Worm (Caenorhabditis elegans) whole organism, mixed stage, embryonic: Measurements from ENCODE around the gene ZC196.3.

Source experiments
- ceh-43 ChIP-seq: fragments of 200-800 bp; sonication (Bioruptor generic); optimal IDR thresholded peaks from 2 replicates; lab custom pipeline; 2018; ENCODE audit warnings: mild to moderate bottlenecking, missing genetic modification characterization, moderate library complexity, missing compliant biosample characterization
- flh-1 ChIP-seq: fragments of 200-800 bp; sonication (Bioruptor generic); optimal IDR thresholded peaks from 2 replicates; lab custom pipeline; 2018; ENCODE audit warnings: mild to moderate bottlenecking, missing genetic modification characterization, moderate library complexity, missing compliant biosample characterization
- lsy-2 ChIP-seq: fragments of 150-350 bp; optimal IDR thresholded peaks from 2 replicates; lab custom pipeline; 2014; ENCODE audit warnings: missing biosample characterization, missing genetic modification characterization
- nhr-12 ChIP-seq: fragments of 150-350 bp; optimal IDR thresholded peaks from 2 replicates; lab custom pipeline; 2014; ENCODE audit warnings: missing biosample characterization, missing genetic modification characterization
- nhr-2 ChIP-seq: fragments of 150-350 bp; optimal IDR thresholded peaks from 2 replicates; lab custom pipeline; 2014; ENCODE audit warnings: missing biosample characterization, missing genetic modification characterization
- pha-4 ChIP-seq: fragments of 150-350 bp; optimal IDR thresholded peaks from 2 replicates; lab custom pipeline; 2018; ENCODE audit warnings: missing biosample characterization, missing genetic modification reagents, missing genetic modification characterization

- TF ChIP-seq lsy-2 (tag; lab: Kevin White, UChicago) (no peak), pha-4 (no peak), nhr-12 (no peak), nhr-2 (no peak), flh-1 (no peak), ceh-43 (GFP tag; lab: Kevin White, UChicago) (no peak)
Measured at ce11 chrV:8687707-8688106, 48.8 kb upstream of the ZC196.3 start, which contains the start of gene ZC190.8.
